1 worm cellular context compared by ENCODE assay signal in the genomic region with DNA sequence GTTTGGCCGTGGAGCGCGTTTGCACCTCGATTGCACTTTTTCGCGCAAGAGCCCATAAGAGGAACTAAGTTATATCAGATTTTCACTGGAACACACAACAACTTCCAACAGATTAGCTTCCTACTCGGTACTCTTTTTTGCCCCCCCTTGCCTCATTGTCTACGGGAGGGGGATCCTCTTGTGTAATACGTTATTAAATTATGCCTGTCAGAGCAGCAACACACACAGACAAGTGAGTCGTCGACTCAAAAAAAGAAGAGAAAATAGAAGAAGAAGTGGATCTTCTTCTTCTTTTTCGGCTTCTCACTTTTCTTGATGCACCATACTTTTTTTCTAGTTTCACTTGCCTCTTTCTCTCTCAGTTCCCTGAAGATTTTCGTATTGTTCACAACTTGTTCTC.
TF ChIP-seq lines count a peak whose summit lies in the region.

No protein-coding gene starts in this region.

TF ChIP-seq in whole organism, L1 larva, 84 proteins besides CTCF, POLR2A, EP300 and RAD21 (continued from another document):
- peak; percentile 59 for TF ChIP-seq fkh-10 (GFP tag; optimal IDR thresholded peaks at IDR 0.05; lab: Kevin White, UChicago)
- TF ChIP-seq dsc-1 (tag; optimal IDR thresholded peaks at IDR 0.05; lab: Kevin White, UChicago): no peak
- TF ChIP-seq Y116A8C.19 (tag; optimal IDR thresholded peaks at IDR 0.05; lab: Kevin White, UChicago; ENCODE audit: borderline replicate concordance): no peak
- TF ChIP-seq ceh-8 (GFP tag; optimal IDR thresholded peaks at IDR 0.05; lab: Kevin White, UChicago): no peak
- no peak for TF ChIP-seq pax-3 (tag; optimal IDR thresholded peaks at IDR 0.05; lab: Kevin White, UChicago)
- no peak for TF ChIP-seq unc-130 (tag; optimal IDR thresholded peaks at IDR 0.05; lab: Kevin White, UChicago)
- TF ChIP-seq pqm-1 (tag; optimal IDR thresholded peaks at IDR 0.05; lab: Kevin White, UChicago): no peak
- TF ChIP-seq nhr-19 (GFP tag; conservative IDR thresholded peaks at IDR 0.05; lab: Robert Waterston, UW): no peak
- no peak for TF ChIP-seq ceh-82 (tag; optimal IDR thresholded peaks at IDR 0.05; lab: Kevin White, UChicago)
- TF ChIP-seq sptf-1 (tag; optimal IDR thresholded peaks at IDR 0.05; lab: Kevin White, UChicago): no peak
- peak; percentile 61 for TF ChIP-seq lin-14 (GFP tag; optimal IDR thresholded peaks at IDR 0.05; lab: Kevin White, UChicago)
- no peak for TF ChIP-seq nhr-12 (tag; optimal IDR thresholded peaks at IDR 0.05; lab: Kevin White, UChicago)
- TF ChIP-seq skn-1 (tag; optimal IDR thresholded peaks at IDR 0.05; lab: Kevin White, UChicago): no peak
- no peak for TF ChIP-seq alr-1 (tag; optimal IDR thresholded peaks at IDR 0.05; lab: Kevin White, UChicago; ENCODE audit: borderline replicate concordance)
- TF ChIP-seq lir-3 (tag; optimal IDR thresholded peaks at IDR 0.05; lab: Kevin White, UChicago; ENCODE audit: poor library complexity): no peak
- TF ChIP-seq zip-4 (GFP tag; optimal IDR thresholded peaks at IDR 0.05; lab: Kevin White, UChicago): no peak
